Worm (Caenorhabditis elegans): ENCODE data around the gene Y82E9BR.17.

DNA sequence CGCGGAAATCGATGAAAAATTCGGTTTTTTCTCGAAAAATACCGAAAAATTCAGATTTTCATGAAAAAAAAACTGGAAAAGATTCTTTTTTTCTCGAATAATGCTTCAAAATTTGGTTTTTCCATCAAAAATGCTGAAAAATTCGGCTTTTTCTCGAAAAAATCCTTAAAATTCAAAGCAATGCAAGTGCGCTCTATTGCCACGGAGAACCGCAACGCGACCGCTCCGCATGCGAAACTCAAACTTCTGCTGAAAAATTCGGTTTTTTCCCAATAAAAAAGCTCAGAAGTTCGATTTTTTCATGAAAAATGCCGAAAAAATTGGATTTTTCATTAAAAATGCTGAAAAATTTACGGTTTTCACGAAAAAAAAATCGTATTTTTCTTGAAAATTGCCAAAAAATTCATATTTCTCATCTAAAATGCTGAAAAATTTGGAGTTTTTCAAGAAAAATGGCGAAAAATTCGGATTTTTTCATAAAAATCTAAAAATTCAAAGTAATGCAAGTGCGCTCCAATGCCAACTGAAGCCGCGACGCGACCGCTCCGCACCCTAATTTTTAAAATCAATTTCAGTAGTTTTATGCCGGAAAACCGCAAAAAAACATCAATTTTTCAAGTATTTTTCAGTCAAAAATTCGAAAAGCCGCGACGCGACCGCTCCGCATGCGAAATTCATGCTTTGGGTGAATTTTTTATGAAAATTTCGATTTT is 42.3 kb downstream of the Y82E9BR.17 start:
- TF ChIP-seq tab-1 (GFP tag; IDR thresholded peaks at IDR 0.05) (no peak), ztf-23 (GFP tag; IDR thresholded peaks at IDR 0.05) (no peak), klf-2 (GFP tag; conservative IDR thresholded peaks at IDR 0.05) (no peak)
